Worm (Caenorhabditis elegans) whole organism, L1 larva: ENCODE results near the gene K09F5.6.

Experiments used
- aly-2 ChIP-seq: fragments of 150-350 bp; optimal IDR thresholded peaks from 2 replicates; lab custom pipeline; 2014; ENCODE audit warnings: missing biosample characterization, missing genetic modification characterization
- fkh-8 ChIP-seq: sonication (generic microtip); optimal IDR thresholded peaks from 2 replicates; lab custom pipeline; 2016; ENCODE audit warnings: mild to moderate bottlenecking, missing genetic modification characterization, missing compliant biosample characterization
- hlh-4 ChIP-seq: sonication (generic microtip); optimal IDR thresholded peaks from 2 replicates; lab custom pipeline; 2016; ENCODE audit warnings: mild to moderate bottlenecking, missing genetic modification characterization, missing compliant biosample characterization
- jun-1 ChIP-seq: fragments of 150-350 bp; optimal IDR thresholded peaks from 2 replicates; lab custom pipeline; 2014; ENCODE audit warnings: missing biosample characterization, missing genetic modification reagents, missing genetic modification characterization
- lin-35 ChIP-seq, 2 experiments: fragments of 150-350 bp; optimal IDR thresholded peaks; 2 replicates each; lab custom pipeline; 2014; ENCODE audit warnings: missing biosample characterization in 2 of 2, missing genetic modification characterization in 2 of 2, missing genetic modification reagents in 2 of 2
- mep-1 ChIP-seq: fragments of 150-350 bp; optimal IDR thresholded peaks from 2 replicates; lab custom pipeline; 2014; ENCODE audit warnings: missing biosample characterization, missing genetic modification characterization
- nhr-85 ChIP-seq: sonication (generic microtip); peaks from one replicate; lab custom pipeline; 2016; ENCODE audit warnings: missing genetic modification characterization, inconsistent platforms, missing compliant biosample characterization
- unc-62 ChIP-seq: fragments of 150-350 bp; optimal IDR thresholded peaks from 2 replicates; lab custom pipeline; 2014; ENCODE audit warnings: missing biosample characterization, missing genetic modification reagents, missing genetic modification characterization

- no peak for TF ChIP-seq jun-1 (tag; lab: Kevin White, UChicago)
- TF ChIP-seq nhr-85 = no peak
- TF ChIP-seq mep-1 (tag; lab: Kevin White, UChicago) = no peak
- TF ChIP-seq fkh-8 (tag; lab: Kevin White, UChicago) = no peak
- TF ChIP-seq hlh-4 (tag; lab: Kevin White, UChicago) = no peak
- no peak for TF ChIP-seq unc-62
- TF ChIP-seq aly-2 = no peak
- TF ChIP-seq lin-35 (GFP tag; optimal IDR thresholded peaks at IDR 0.05; lab: Kevin White, UChicago) = no peak
These were observed 24.9 kb downstream of the K09F5.6 start, which contains the start of gene ref-2 for ce11 chrX:7743939-7744338.
